Worm (Caenorhabditis elegans): Measurements from ENCODE around the gene slc-17.3.

slc-17.3 gene

DNA sequence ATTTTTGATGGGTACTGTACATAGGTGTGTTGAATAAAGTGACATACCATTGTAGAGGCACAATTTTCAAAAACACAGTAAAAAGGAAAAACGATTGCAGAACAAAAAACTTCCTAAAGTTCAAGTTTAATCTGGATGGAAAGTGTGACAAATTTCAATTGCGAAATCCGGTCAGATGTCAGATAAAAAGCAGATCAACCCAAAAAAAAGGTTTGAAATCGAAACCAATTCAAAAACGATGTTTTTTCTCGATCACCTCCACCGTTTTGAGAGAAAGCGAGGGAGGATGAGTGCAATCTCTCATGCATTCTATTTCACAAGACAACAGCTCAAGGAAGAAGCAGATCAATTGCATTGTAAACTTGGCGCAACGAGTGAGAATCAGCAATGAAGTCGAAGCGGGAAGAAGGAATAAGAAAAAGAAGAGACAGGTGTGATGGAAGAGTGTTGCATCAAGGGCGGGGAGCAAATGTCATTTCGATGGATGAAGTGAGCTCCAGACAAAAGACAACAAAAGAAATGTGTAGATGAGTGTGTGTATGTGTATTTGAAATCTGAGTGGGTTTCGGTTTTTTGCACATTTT, 15.1 kb upstream of the slc-17.3 start:
- TF ChIP-seq unc-62 (GFP tag; optimal IDR thresholded peaks at IDR 0.05), result no peak

DNA sequence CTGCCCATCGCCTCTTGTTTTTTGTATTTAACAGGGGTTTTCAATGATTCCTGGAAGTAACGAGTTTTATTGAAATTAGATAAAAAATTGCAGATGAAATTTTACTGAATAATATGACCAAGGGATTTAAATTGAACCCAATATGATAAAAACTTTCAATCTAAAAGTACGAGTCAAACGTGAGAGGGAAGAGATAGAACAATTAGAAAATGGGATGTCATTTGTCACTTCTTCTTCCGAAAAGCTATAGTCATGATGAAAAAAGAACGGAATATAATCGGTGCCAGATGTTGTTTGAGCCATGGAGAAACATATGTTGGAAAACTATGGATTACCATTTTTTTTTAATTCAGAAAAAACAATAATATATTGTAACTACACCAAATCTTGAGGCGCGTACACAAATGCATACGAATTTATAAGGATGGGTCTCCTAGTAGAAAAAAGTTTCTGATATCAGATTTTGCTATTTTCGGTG, 13.8 kb upstream of the slc-17.3 start, which contains the start of gene sup-18:
TSS of gene sup-18 (minus strand) at position 51 of the 478 bp plus-strand sequence.
- TF ChIP-seq unc-62 (GFP tag; optimal IDR thresholded peaks at IDR 0.05), result no peak

DNA sequence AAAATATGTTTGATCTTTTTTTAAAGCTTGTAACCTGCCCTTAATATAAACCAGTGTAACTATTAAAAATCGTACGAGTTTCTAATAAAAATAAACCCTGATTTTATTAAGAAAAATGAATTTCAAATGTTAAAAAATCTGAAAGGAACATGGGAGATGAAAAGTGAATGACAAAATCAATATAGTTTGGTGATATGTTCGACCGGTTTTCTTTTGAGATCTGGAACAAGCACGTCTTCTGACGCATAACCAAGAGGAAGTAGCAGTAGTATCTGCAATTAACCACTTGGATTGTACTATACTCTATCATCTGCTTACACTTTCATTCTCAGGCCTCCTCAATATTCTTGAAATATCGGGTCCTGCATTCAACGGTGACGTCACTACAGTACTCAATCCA, 12.0 kb upstream of the slc-17.3 start:
- TF ChIP-seq unc-62 (GFP tag; optimal IDR thresholded peaks at IDR 0.05), result no peak

DNA sequence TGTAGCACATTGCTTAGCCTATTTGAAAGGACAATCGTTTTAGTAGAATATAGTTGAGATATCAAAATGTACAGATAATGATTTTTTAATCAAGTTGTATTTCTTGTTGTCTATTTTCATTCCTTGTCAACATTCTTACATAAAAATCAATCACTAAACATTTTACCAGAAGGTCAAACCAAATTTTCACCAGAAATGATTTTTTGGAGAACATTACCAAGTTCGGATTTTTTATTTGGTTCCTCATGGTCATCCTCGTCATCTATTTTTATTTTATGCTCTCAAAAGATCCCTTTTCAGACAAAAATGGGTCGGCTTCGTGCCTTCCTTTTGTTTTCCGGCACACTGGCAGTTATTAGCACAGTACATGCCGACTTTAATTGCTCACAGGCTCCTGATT, 8.4 kb upstream of the slc-17.3 start, which contains the start of gene tyr-1:
TSS of gene tyr-1 (plus strand) at position 301 of the 400 bp plus-strand sequence.
- no peak for TF ChIP-seq unc-62 (GFP tag; optimal IDR thresholded peaks at IDR 0.05)

DNA sequence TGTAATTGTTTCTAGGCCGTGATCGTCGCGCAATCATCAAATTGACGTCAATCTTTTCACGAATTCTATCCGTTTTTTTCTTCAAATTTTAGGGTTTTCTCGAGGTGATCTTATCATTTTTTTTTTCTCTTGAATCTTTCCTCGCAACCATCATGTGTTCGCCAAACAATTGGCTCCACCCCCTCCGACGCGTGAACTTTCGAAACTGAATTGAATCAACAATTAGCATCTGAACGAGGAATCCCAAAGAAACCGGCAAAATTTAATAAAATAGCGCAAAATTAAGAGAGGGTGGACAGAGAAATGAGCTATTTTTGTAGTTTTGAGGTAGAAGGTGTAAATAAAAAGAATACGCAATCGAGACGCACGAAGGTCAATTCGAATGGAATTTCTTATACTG, 7.7 kb upstream of the slc-17.3 start:
- no peak for TF ChIP-seq unc-62 (GFP tag; optimal IDR thresholded peaks at IDR 0.05)

DNA sequence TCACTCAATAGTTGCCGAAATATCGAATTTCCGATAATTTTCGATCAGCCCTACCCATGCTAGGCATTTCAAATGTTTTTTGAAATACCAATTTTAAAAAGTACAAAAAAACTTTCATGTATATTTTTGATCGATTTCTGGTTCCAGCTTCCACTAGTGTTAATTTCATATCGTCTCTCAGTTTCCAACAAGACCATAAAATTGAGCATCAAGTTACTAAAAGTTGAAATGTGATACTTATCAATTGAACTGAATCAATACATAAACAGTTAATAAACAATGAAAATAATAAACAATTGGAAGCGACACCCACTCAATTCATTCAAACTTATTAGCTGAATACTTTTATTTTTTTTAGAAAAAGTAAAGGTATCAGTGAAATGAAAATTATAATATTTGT, 1.1 kb upstream of the slc-17.3 start, which contains the start of gene cup-4:
TSS of gene cup-4 (plus strand) at position 301 of the 400 bp plus-strand sequence.
- TF ChIP-seq unc-62 (GFP tag; optimal IDR thresholded peaks at IDR 0.05), result no peak

DNA sequence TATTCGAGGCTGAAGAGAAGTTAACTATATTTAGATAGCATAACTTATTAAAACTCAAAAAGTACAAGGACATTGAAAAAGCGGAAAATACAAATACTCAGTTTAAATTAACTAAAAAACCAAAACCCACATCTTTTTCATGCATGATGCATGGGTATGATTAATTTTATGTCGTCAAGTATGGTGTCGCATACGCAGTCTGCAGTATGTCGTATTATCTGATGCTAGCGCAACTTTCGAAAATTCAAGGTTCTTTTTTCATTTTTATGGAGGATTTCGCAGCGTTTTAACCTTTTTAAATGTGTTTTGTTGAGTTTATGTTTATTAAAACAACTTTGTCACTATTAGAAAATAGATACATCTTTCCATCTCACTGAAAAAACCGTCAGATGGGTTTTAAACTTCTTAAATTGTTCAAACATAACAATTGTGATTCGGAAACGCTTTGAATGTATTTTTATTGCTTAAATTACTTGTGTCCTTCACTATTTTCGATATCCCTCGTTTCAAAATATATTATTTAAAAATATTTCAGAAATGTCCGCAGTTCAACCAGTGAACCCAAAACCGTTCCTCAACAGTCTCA, 3.5 kb downstream of the slc-17.3 start, which contains the start of gene snr-5:
TSS of gene snr-5 (plus strand) at position 536 of the 586 bp plus-strand sequence.
- no peak for TF ChIP-seq unc-62 (GFP tag; optimal IDR thresholded peaks at IDR 0.05)

DNA sequence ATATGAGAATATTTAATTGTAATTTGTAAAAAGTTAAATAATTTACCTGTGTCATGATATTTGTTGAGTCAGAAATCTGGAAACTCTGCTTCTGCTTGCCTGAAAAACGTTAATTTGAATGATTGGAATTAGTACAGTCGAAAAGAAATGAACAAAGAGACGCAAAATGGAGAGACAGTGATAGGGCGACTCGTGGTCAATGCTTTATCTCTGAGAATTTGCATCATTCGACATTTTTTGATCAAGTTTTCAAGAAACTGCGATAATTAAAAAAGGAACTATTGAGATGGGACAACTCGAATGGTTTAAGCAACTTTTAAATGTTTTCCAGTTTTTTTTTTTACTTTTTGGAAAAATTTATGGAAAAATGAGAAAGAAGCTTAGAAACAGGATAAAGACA, 4.2 kb downstream of the slc-17.3 start, which contains the start of gene cuc-1:
TSS of gene cuc-1 (minus strand) at position 101 of the 400 bp plus-strand sequence.
- no peak for TF ChIP-seq unc-62 (GFP tag; optimal IDR thresholded peaks at IDR 0.05)

DNA sequence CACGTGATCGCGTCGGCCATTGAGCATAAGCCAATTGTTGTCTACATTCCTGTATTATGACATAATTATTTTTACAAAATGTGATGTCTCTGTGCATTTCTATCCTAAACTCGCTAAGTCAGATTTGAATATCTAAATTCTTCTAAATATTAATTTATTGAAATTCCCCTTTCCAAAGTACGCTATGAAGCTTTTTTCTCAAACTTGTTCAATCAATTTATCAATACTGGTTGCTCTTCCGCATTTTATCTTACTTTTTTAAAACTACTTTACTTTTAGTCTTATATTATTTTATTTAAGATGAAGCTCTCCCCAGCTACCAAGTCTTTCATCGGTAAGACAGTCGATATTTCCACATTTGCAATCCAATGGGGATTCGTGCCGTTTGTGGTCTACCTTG, 5.8 kb downstream of the slc-17.3 start, which contains the start of gene tomm-7:
TSS of gene tomm-7 (plus strand) at position 301 of the 400 bp plus-strand sequence.
- no peak for TF ChIP-seq unc-62 (GFP tag; optimal IDR thresholded peaks at IDR 0.05)

DNA sequence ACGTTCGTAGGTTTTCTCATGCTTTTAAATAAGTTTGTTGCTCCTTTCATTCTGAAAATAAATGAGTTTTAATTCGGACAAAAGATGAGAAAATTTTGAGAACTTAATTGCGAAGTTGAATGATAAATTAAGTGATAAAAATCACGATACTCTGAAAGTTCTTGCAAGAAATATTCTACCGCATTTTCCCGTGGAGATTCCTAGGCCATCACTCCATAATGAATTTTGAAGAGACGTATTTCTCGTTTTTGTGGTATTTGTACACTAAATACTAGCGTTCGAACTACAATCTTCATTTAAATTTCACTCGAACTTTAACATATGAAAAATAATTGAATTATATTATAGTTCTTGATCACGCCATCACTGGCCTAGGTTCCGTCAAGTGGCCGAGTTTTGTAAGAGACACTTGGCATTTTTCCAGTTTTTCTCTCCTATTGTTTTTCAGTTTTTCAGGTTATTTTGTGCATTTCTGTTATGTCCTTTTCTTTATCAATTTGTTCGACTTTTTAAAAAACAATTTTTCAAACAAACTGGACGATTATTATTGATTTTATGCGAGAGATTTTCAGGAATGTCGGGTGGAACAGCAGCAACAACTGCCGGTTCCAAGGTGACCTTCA, 6.6 kb downstream of the slc-17.3 start, which contains the start of the genes coq-5 and ufm-1:
TSS of gene coq-5 (minus strand) at position 51 of the 623 bp plus-strand sequence.
TSS of gene ufm-1 (plus strand) at position 573 of the 623 bp plus-strand sequence.
- no peak for TF ChIP-seq unc-62 (GFP tag; optimal IDR thresholded peaks at IDR 0.05)

DNA sequence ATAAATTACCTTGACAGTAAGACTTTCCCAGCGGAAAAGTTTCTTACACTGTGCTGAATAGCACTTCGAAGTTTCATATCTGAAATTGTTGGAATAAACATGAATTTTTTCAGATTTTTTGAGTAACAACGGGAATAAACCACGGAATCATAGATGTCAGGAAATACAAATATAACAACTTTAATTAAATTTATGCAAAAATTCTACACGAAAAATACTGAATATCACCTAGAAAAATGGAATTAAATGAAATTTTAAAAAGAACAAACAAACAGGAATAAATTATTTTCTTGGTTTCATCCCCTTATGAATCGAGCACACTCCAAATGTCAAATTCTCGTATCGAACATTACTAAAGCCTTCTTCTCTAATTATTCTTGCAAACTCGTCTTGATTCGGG, 7.9 kb downstream of the slc-17.3 start, which contains the start of gene tag-307:
TSS of gene tag-307 (minus strand) at position 101 of the 400 bp plus-strand sequence.
- TF ChIP-seq unc-62 (GFP tag; optimal IDR thresholded peaks at IDR 0.05), result no peak

DNA sequence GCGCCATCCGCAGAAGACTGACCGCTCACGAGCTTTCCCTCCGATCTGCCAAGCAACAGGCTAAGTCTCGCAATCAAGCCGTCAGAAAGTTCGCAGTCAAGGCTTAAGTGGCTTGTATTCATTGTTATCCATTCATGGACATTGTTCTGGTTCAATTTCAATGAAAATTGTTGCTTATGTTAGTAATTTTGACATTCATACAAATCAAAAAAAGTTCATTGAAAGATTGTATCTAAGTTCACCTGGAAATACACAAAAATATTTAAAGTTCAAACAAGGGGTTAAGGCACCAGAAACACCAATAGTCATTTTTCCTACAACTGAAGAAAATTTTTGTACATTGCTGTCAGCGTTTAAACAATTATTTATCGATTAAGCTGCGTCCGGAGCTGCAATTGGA, 9.6 kb downstream of the slc-17.3 start:
- TF ChIP-seq unc-62 (GFP tag; optimal IDR thresholded peaks at IDR 0.05), result no peak

DNA sequence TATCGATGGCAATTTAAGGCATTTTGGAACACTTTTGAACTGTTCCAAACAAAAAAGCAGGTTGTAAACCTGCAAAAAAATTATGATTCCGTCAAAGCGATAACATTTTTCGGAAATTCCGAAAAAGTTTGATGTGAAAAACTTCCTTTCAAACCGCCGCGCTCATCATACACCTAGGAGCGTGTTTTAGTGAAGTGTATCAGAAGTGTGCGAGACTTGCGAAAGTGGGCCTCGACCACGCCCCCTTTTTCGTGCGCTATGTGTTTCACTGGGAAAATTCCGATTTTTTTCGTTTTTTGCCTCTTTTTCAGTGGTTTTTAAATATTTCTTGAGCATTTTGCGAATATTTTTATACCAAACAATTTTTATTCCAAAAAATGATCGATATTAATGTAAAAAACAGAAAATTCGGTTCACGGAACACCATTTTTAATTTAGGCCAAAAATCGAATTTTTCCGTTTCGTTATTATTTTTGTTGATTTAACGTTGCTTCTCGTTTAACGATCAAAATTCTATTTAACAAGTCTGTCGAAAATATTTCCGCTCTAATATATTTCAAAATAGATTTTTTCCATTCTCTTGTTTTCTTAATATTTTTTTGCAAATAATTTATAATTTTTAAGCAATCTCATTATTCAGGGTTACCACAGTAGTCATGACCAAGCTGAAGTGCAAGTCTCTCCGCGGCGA, 10.4 kb downstream of the slc-17.3 start, which contains the start of gene rpl-35:
TSS of gene rpl-35 (plus strand) at position 641 of the 691 bp plus-strand sequence.
- TF ChIP-seq unc-62 (GFP tag; optimal IDR thresholded peaks at IDR 0.05), result peak; percentile 38

DNA sequence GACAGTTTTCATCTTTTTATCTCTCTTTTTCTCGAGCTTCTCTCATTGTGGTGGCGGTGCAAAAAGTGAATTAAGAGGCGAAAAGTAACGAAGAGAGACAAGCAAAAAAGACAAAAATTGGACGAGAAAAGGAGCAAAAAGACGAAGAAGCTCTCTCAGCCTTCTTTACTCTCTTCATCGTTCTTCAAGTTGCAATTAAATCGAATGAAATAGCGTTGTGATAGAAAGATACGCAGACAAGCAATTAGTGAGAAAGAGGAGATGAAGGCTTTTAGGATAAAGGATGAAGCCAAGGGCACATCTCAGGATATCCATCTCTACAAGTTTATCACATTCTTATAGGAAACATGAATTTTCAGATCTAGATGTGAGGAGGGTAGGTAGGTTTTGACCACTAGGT, 16.9 kb downstream of the slc-17.3 start:
- no peak for TF ChIP-seq unc-62 (GFP tag; optimal IDR thresholded peaks at IDR 0.05)

DNA sequence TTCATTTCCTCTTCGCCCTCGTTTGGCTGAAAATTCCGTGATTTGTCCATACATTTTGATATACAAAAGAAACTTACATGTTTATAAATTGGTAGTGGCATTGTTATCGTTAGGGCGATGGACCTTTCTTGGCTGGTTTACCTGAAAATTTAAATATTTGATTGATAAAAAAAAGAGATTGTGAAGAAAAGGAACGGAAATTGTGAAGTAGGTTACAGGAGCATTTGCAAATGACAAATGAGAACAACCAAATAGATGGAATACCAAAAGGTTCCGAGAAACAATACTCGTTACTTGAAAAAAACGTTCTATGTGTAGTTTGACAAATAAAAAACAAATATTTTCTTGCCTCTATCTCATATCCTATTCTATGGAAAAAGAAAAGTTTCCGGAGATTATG, 21.6 kb downstream of the slc-17.3 start, which contains the start of gene ZK652.8:
TSS of gene ZK652.8 (minus strand) at position 101 of the 400 bp plus-strand sequence.
- no peak for TF ChIP-seq unc-62 (GFP tag; optimal IDR thresholded peaks at IDR 0.05)

Measured in whole organism, dauer.